Worm (Caenorhabditis elegans) whole organism, young adult: ENCODE results near the gene tos-1.

Source experiments
- B0019.2 ChIP-seq: fragments of 200-800 bp; sonication (Bioruptor generic); conservative IDR thresholded peaks from 2 replicates; pipeline ENCODE4 v1.3.6; 2022; ENCODE audit warnings: missing genetic modification reagents, missing genetic modification characterization, missing compliant biosample characterization
- C06A6.2 ChIP-seq: fragments of 200-800 bp; sonication (Bioruptor generic); conservative IDR thresholded peaks from 2 replicates; pipeline ENCODE4 v1.3.6; 2022; ENCODE audit warnings: missing genetic modification characterization, missing compliant biosample characterization
- D2030.7 ChIP-seq: fragments of 200-800 bp; sonication (Bioruptor generic); IDR thresholded peaks from 2 replicates; pipeline ENCODE4 v1.3.6; 2022; ENCODE audit warnings: missing genetic modification reagents, missing genetic modification characterization, missing compliant biosample characterization
- F22D6.2 ChIP-seq: sonication (generic microtip); optimal IDR thresholded peaks from 2 replicates; lab custom pipeline; 2016; ENCODE audit warnings: mild to moderate bottlenecking, missing genetic modification characterization, missing compliant biosample characterization
- F37B4.10 ChIP-seq: fragments of 200-800 bp; sonication (Bioruptor generic); IDR thresholded peaks from 2 replicates; pipeline ENCODE4 v1.3.6; 2022; ENCODE audit warnings: missing genetic modification characterization, missing compliant biosample characterization
- F39B2.1 ChIP-seq: fragments of 200-800 bp; sonication (Bioruptor generic); IDR thresholded peaks from 2 replicates; pipeline ENCODE4 v1.3.6; 2022; ENCODE audit warnings: missing genetic modification reagents, missing genetic modification characterization, missing compliant biosample characterization
- F55B11.4 ChIP-seq: sonication (generic microtip); optimal IDR thresholded peaks from 2 replicates; lab custom pipeline; 2016; ENCODE audit warnings: missing compliant biosample characterization, missing genetic modification characterization, borderline replicate concordance; ENCODE audit not compliant: insufficient read depth
- Y53G8AR.9 ChIP-seq: fragments of 200-800 bp; sonication (Bioruptor generic); conservative IDR thresholded peaks from 2 replicates; pipeline ENCODE4 v1.3.6; 2022; ENCODE audit warnings: missing genetic modification reagents, missing genetic modification characterization, missing compliant biosample characterization
- Y67H2A.10 ChIP-seq: fragments of 200-800 bp; sonication (Bioruptor generic); conservative IDR thresholded peaks from 2 replicates; pipeline ENCODE4 v1.3.6; 2022; ENCODE audit warnings: missing genetic modification reagents, missing genetic modification characterization, missing compliant biosample characterization
- akir-1 ChIP-seq: fragments of 200-800 bp; sonication (Bioruptor generic); optimal IDR thresholded peaks from 2 replicates; lab custom pipeline; 2018; ENCODE audit warnings: mild to moderate bottlenecking, missing genetic modification characterization, moderate library complexity, missing compliant biosample characterization
- aptf-2 ChIP-seq: fragments of 200-800 bp; sonication (Bioruptor generic); conservative IDR thresholded peaks from 2 replicates; pipeline ENCODE4 v1.3.6; 2022; ENCODE audit warnings: missing genetic modification reagents, missing genetic modification characterization, missing compliant biosample characterization
- aptf-3 ChIP-seq: fragments of 200-800 bp; sonication (Bioruptor generic); IDR thresholded peaks from 2 replicates; pipeline ENCODE4 v1.3.6; 2022; ENCODE audit warnings: missing genetic modification characterization, missing compliant biosample characterization
- attf-3 ChIP-seq: fragments of 200-800 bp; sonication (Bioruptor generic); conservative IDR thresholded peaks from 2 replicates; pipeline ENCODE4 v1.3.6; 2022; ENCODE audit warnings: missing genetic modification reagents, missing genetic modification characterization, missing compliant biosample characterization
- attf-6 ChIP-seq: fragments of 200-800 bp; sonication (Bioruptor generic); IDR thresholded peaks from 2 replicates; pipeline ENCODE4 v1.3.6; 2022; ENCODE audit warnings: missing genetic modification reagents, missing genetic modification characterization, missing compliant biosample characterization
- bed-2 ChIP-seq: fragments of 200-800 bp; sonication (Bioruptor generic); IDR thresholded peaks from 2 replicates; pipeline ENCODE4 v1.3.6; 2022; ENCODE audit warnings: missing genetic modification reagents, missing genetic modification characterization, missing compliant biosample characterization
- cebp-2 ChIP-seq: fragments of 200-800 bp; sonication (Bioruptor generic); IDR thresholded peaks from 2 replicates; pipeline ENCODE4 v1.3.6; 2022; ENCODE audit warnings: missing genetic modification characterization, missing compliant biosample characterization
- ceh-27 ChIP-seq: fragments of 200-800 bp; sonication (Bioruptor generic); optimal IDR thresholded peaks from 2 replicates; lab custom pipeline; 2018; ENCODE audit warnings: mild to moderate bottlenecking, missing genetic modification characterization, moderate library complexity, missing compliant biosample characterization
- ceh-91 ChIP-seq: fragments of 200-800 bp; sonication (Bioruptor generic); IDR thresholded peaks from 2 replicates; pipeline ENCODE4 v1.3.6; 2022; ENCODE audit warnings: missing genetic modification reagents, missing genetic modification characterization, missing compliant biosample characterization
- dpff-1 ChIP-seq: sonication (generic microtip); optimal IDR thresholded peaks from 2 replicates; lab custom pipeline; 2017; ENCODE audit warnings: mild to moderate bottlenecking, missing genetic modification characterization, missing compliant biosample characterization
- dpl-1 ChIP-seq: fragments of 150-350 bp; optimal IDR thresholded peaks from 2 replicates; lab custom pipeline; 2014; ENCODE audit warnings: missing biosample characterization, missing genetic modification reagents, missing genetic modification characterization
- egl-44 ChIP-seq: fragments of 200-800 bp; sonication (Bioruptor generic); IDR thresholded peaks from 2 replicates; pipeline ENCODE4 v1.3.6; 2022; ENCODE audit warnings: missing genetic modification reagents, missing genetic modification characterization, missing compliant biosample characterization
- ekl-4 ChIP-seq: fragments of 200-800 bp; sonication (Bioruptor generic); IDR thresholded peaks from 2 replicates; pipeline ENCODE4 v1.3.6; 2022; ENCODE audit warnings: missing genetic modification reagents, missing genetic modification characterization, missing compliant biosample characterization
- gei-17 ChIP-seq: fragments of 200-800 bp; sonication (Bioruptor generic); optimal IDR thresholded peaks from 2 replicates; lab custom pipeline; 2018; ENCODE audit warnings: mild to moderate bottlenecking, missing genetic modification characterization, missing compliant biosample characterization
- him-1 ChIP-seq: sonication (generic microtip); optimal IDR thresholded peaks from 2 replicates; lab custom pipeline; 2016; ENCODE audit warnings: missing genotype, missing genetic modification reagents, missing genetic modification characterization, missing compliant biosample characterization
- let-607 ChIP-seq, 2 experiments: fragments of 200-800 bp in 1 of 2; sonication (Bioruptor generic) in 1 of 2; sonication (generic microtip) in 1 of 2; optimal IDR thresholded peaks; 2 replicates each; lab custom pipeline; 2016 to 2018; ENCODE audit warnings: mild to moderate bottlenecking in 2 of 2, missing compliant biosample characterization in 2 of 2, missing genetic modification characterization in 2 of 2, moderate library complexity in 2 of 2, missing genotype in 1 of 2
- lin-54 ChIP-seq: fragments of 200-800 bp; sonication (Bioruptor generic); optimal IDR thresholded peaks from 2 replicates; lab custom pipeline; 2018; ENCODE audit warnings: mild to moderate bottlenecking, missing genetic modification characterization, missing compliant biosample characterization
- madf-3 ChIP-seq: fragments of 200-800 bp; sonication (Bioruptor generic); IDR thresholded peaks from 2 replicates; pipeline ENCODE4 v1.3.6; 2022; ENCODE audit warnings: missing genetic modification reagents, missing genetic modification characterization, missing compliant biosample characterization
- madf-6 ChIP-seq: fragments of 200-800 bp; sonication (Bioruptor generic); IDR thresholded peaks from 2 replicates; pipeline ENCODE4 v1.3.6; 2022; ENCODE audit warnings: missing genetic modification reagents, missing genetic modification characterization, missing compliant biosample characterization
- madf-8 ChIP-seq: fragments of 200-800 bp; sonication (Bioruptor generic); conservative IDR thresholded peaks from 2 replicates; pipeline ENCODE4 v1.3.6; 2022; ENCODE audit warnings: missing genetic modification reagents, missing genetic modification characterization, missing compliant biosample characterization
- mcd-1 ChIP-seq: fragments of 200-800 bp; sonication (Bioruptor generic); IDR thresholded peaks from 2 replicates; pipeline ENCODE4 v1.3.6; 2022; ENCODE audit warnings: missing genetic modification reagents, missing genetic modification characterization, missing compliant biosample characterization
- mes-4 ChIP-seq: sonication (generic microtip); optimal IDR thresholded peaks from 2 replicates; lab custom pipeline; 2016; ENCODE audit warnings: missing genotype, missing genetic modification characterization, missing compliant biosample characterization
- mxl-1 ChIP-seq: sonication (generic microtip); optimal IDR thresholded peaks from 2 replicates; lab custom pipeline; 2016; ENCODE audit warnings: missing genetic modification characterization, missing compliant biosample characterization
- nfyb-1 ChIP-seq: fragments of 200-800 bp; sonication (Bioruptor generic); IDR thresholded peaks from 2 replicates; pipeline ENCODE4 v1.3.6; 2022; ENCODE audit warnings: missing genetic modification reagents, missing genetic modification characterization, missing compliant biosample characterization
- nhr-27 ChIP-seq: fragments of 200-800 bp; sonication (Bioruptor generic); optimal IDR thresholded peaks from 2 replicates; lab custom pipeline; 2018; ENCODE audit warnings: mild to moderate bottlenecking, missing genetic modification characterization, moderate library complexity, missing compliant biosample characterization
- pbrm-1 ChIP-seq: fragments of 200-800 bp; sonication (Bioruptor generic); IDR thresholded peaks from 2 replicates; pipeline ENCODE4 v1.3.6; 2022; ENCODE audit warnings: missing genetic modification reagents, missing genetic modification characterization, missing compliant biosample characterization
- pha-4 ChIP-seq: fragments of 150-350 bp; sonication (generic microtip); optimal IDR thresholded peaks from 2 replicates; lab custom pipeline; 2014; ENCODE audit warnings: missing biosample characterization, missing genetic modification reagents, missing genetic modification characterization
- repo-1 ChIP-seq: sonication (generic microtip); optimal IDR thresholded peaks from 2 replicates; lab custom pipeline; 2017; ENCODE audit warnings: mild to moderate bottlenecking, missing genetic modification characterization, missing compliant biosample characterization
- sea-2 ChIP-seq: fragments of 200-800 bp; sonication (Bioruptor generic); IDR thresholded peaks from 2 replicates; pipeline ENCODE4 v1.3.6; 2022; ENCODE audit warnings: missing genetic modification characterization, missing compliant biosample characterization
- snpc-1.1 ChIP-seq: sonication (generic microtip); optimal IDR thresholded peaks from 2 replicates; lab custom pipeline; 2017; ENCODE audit warnings: missing genetic modification characterization, mild to moderate bottlenecking, missing compliant biosample characterization, antibody characterized with exemption, moderate library complexity, missing genotype, missing genetic modification reagents; ENCODE audit not compliant: insufficient read depth
- tbp1 ChIP-seq: fragments of 200-800 bp; sonication (Bioruptor generic); optimal IDR thresholded peaks from 2 replicates; lab custom pipeline; 2018; ENCODE audit warnings: mild to moderate bottlenecking, missing genetic modification characterization, missing compliant biosample characterization
- tlf-1 ChIP-seq: fragments of 200-800 bp; sonication (Bioruptor generic); optimal IDR thresholded peaks from 2 replicates; lab custom pipeline; 2018; ENCODE audit warnings: mild to moderate bottlenecking, missing genetic modification characterization, missing compliant biosample characterization
- unc-130 ChIP-seq: sonication (generic microtip); optimal IDR thresholded peaks from 2 replicates; lab custom pipeline; 2016; ENCODE audit warnings: missing genetic modification reagents, missing genetic modification characterization, missing compliant biosample characterization
- unc-62 ChIP-seq: fragments of 150-350 bp; optimal IDR thresholded peaks from 2 replicates; lab custom pipeline; 2014; ENCODE audit warnings: missing biosample characterization, missing genetic modification reagents, missing genetic modification characterization
- zfh-2 ChIP-seq: fragments of 200-800 bp; sonication (Bioruptor generic); conservative IDR thresholded peaks from 2 replicates; pipeline ENCODE4 v1.3.6; 2022; ENCODE audit warnings: missing genetic modification reagents, missing genetic modification characterization, missing compliant biosample characterization
- ztf-18 ChIP-seq: sonication (generic microtip); optimal IDR thresholded peaks from 2 replicates; lab custom pipeline; 2016; ENCODE audit warnings: missing genotype, mild to moderate bottlenecking, missing genetic modification characterization, missing compliant biosample characterization
- ztf-26 ChIP-seq: sonication (generic microtip); optimal IDR thresholded peaks from 2 replicates; lab custom pipeline; 2017; ENCODE audit warnings: missing genetic modification characterization, missing compliant biosample characterization

Gene tos-1

ce11 chrV:9343629-9344624, at the start of gene tos-1:
Gene tos-1, minus strand, starts transcription at chrV:9344203.
- TF ChIP-seq let-607 (tag; optimal IDR thresholded peaks at IDR 0.05; lab: Kevin White, UChicago) (peak; percentile 89 to 90), C06A6.2 (peak; percentile 95), F22D6.2 (tag; lab: Kevin White, UChicago) (peak; percentile 87), pbrm-1 (GFP tag; lab: Robert Waterston, UW) (peak; percentile 98), dpl-1 (GFP tag; lab: Kevin White, UChicago) (peak; percentile 44), egl-44 (GFP tag; lab: Robert Waterston, UW) (no peak), ceh-27 (GFP tag; lab: Kevin White, UChicago) (peak; percentile 95), dpff-1 (tag; lab: Kevin White, UChicago) (peak; percentile 71), B0019.2 (GFP tag; lab: Robert Waterston, UW) (peak; percentile 60; the same call in 1 of the 2 replicates), nfyb-1 (peak; percentile 96), F39B2.1 (GFP tag; lab: Robert Waterston, UW) (no peak), Y53G8AR.9 (GFP tag; lab: Robert Waterston, UW) (peak; percentile 97), cebp-2 (GFP tag; lab: Robert Waterston, UW) (no peak; the same call in 1 of the 2 replicates), F55B11.4 (no peak), unc-62 (GFP tag; lab: Kevin White, UChicago) (peak; percentile 59), gei-17 (GFP tag; lab: Kevin White, UChicago) (peak; percentile 89), him-1 (tag; lab: Kevin White, UChicago) (no peak), Y67H2A.10 (peak; percentile 98), sea-2 (GFP tag; lab: Robert Waterston, UW) (peak; percentile 67; the same call in 1 of the 2 replicates), zfh-2 (GFP tag; lab: Robert Waterston, UW) (no peak; the same call in 1 of the 2 replicates), unc-130 (GFP tag; lab: Kevin White, UChicago) (peak; percentile 21), akir-1 (GFP tag; lab: Kevin White, UChicago) (peak; percentile 4), ceh-91 (GFP tag; lab: Robert Waterston, UW) (peak; percentile 71), pha-4 (tag; lab: Kevin White, UChicago) (peak; percentile 83), mcd-1 (GFP tag; lab: Robert Waterston, UW) (peak; percentile 88), tbp1 (GFP tag; lab: Kevin White, UChicago) (peak; percentile 84), madf-8 (GFP tag; lab: Robert Waterston, UW) (0 out of 2 replicates have a peak, but pooled peaks have one; percentile 14), snpc-1.1 (tag; lab: Kevin White, UChicago) (no peak), D2030.7 (peak; percentile 85), bed-2 (no peak), mxl-1 (tag; lab: Kevin White, UChicago) (no peak), aptf-2 (GFP tag; lab: Robert Waterston, UW) (0 out of 2 replicates have a peak, but pooled peaks have one; percentile 42), ekl-4 (GFP tag; lab: Robert Waterston, UW) (peak; percentile 97), repo-1 (tag; lab: Kevin White, UChicago) (peak; percentile 96), lin-54 (peak; percentile 92), madf-6 (GFP tag; lab: Robert Waterston, UW) (peak; percentile 46; the same call in 1 of the 2 replicates), F37B4.10 (GFP tag; lab: Robert Waterston, UW) (0 out of 2 replicates have a peak, but pooled peaks have one; percentile 63), tlf-1 (GFP tag; lab: Kevin White, UChicago) (peak; percentile 96), attf-6 (GFP tag; lab: Robert Waterston, UW) (0 out of 2 replicates have a peak, but pooled peaks have one; percentile 22), ztf-18 (tag; lab: Kevin White, UChicago) (peak; percentile 84), nhr-27 (tag; lab: Kevin White, UChicago) (peak; percentile 82), aptf-3 (GFP tag; lab: Robert Waterston, UW) (no peak), ztf-26 (tag; lab: Kevin White, UChicago) (peak; percentile 99), mes-4 (tag; lab: Kevin White, UChicago) (no peak), attf-3 (GFP tag; lab: Robert Waterston, UW) (peak; percentile 87), madf-3 (GFP tag; lab: Robert Waterston, UW) (peak; percentile 100)
